Fruit fly (Drosophila melanogaster) whole organism, embryonic: Measurements from ENCODE around the gene Actn3.

Experiments
- Atf-2 ChIP-seq: fragments of 200-800 bp; sonication (Bioruptor generic); optimal IDR thresholded peaks from 2 replicates; lab custom pipeline; 2016; ENCODE audit warnings: missing biosample characterization, missing genetic modification characterization
- Atf3 ChIP-seq: fragments of 200-800 bp; sonication (Bioruptor generic); optimal IDR thresholded peaks from 3 replicates; lab custom pipeline; 2016; ENCODE audit warnings: missing biosample characterization, missing genetic modification characterization
- Atf6 ChIP-seq: fragments of 200-800 bp; sonication (Bioruptor generic); IDR thresholded peaks from 2 replicates; pipeline ENCODE4 v1.3.6; 2022; ENCODE audit warnings: missing biosample characterization, missing genetic modification characterization
- CG10147 ChIP-seq: fragments of 200-800 bp; sonication (Bioruptor generic); optimal IDR thresholded peaks from 2 replicates; lab custom pipeline; 2019; ENCODE audit warnings: missing biosample characterization, mild to moderate bottlenecking, missing genetic modification characterization, moderate library complexity
- CG10321 ChIP-seq: fragments of 200-800 bp; sonication (Bioruptor generic); IDR thresholded peaks from 2 replicates; pipeline ENCODE4 v1.3.6; 2022; ENCODE audit warnings: missing biosample characterization, missing genetic modification characterization
- CG11247 ChIP-seq: fragments of 200-800 bp; sonication (Bioruptor generic); IDR thresholded peaks from 2 replicates; pipeline ENCODE4 v1.3.6; 2022; ENCODE audit warnings: missing biosample characterization, missing genetic modification characterization
- CG12744 ChIP-seq: fragments of 200-800 bp; sonication (Bioruptor generic); optimal IDR thresholded peaks from 2 replicates; lab custom pipeline; 2016; ENCODE audit warnings: missing biosample characterization, missing genetic modification characterization
- CG17912 ChIP-seq: fragments of 200-800 bp; sonication (Bioruptor generic); optimal IDR thresholded peaks from 2 replicates; lab custom pipeline; 2018; ENCODE audit warnings: missing biosample characterization, mild to moderate bottlenecking, missing genetic modification characterization
- CG18262 ChIP-seq: fragments of 200-800 bp; optimal IDR thresholded peaks from 3 replicates; lab custom pipeline; 2019; ENCODE audit warnings: missing biosample characterization, mild to moderate bottlenecking, missing genetic modification characterization, moderate library complexity
- CG2712 ChIP-seq: fragments of 200-800 bp; optimal IDR thresholded peaks from 3 replicates; lab custom pipeline; 2019; ENCODE audit warnings: missing biosample characterization, mild to moderate bottlenecking, missing genetic modification characterization, moderate library complexity
- CG32767 ChIP-seq: fragments of 200-800 bp; sonication (Bioruptor generic); IDR thresholded peaks from 2 replicates; pipeline ENCODE4 v1.3.6; 2022; ENCODE audit warnings: missing biosample characterization, missing genetic modification characterization
- CG3281 ChIP-seq: fragments of 200-800 bp; sonication (Bioruptor generic); optimal IDR thresholded peaks from 3 replicates; lab custom pipeline; 2017; ENCODE audit warnings: missing biosample characterization, mild to moderate bottlenecking, missing genetic modification characterization
- CG33557 ChIP-seq: fragments of 200-800 bp; sonication (Bioruptor generic); optimal IDR thresholded peaks from 2 replicates; lab custom pipeline; 2019; ENCODE audit warnings: missing biosample characterization, mild to moderate bottlenecking, missing genetic modification characterization, moderate library complexity
- CG3726 ChIP-seq: fragments of 200-800 bp; sonication (Bioruptor generic); IDR thresholded peaks from 3 replicates; pipeline ENCODE4, ENCODE4 v1.3.6; 2022; ENCODE audit warnings: missing biosample characterization, missing genetic modification characterization
- CG3847 ChIP-seq: fragments of 200-800 bp; sonication (Bioruptor generic); IDR thresholded peaks from 2 replicates; pipeline ENCODE4 v1.3.6; 2022; ENCODE audit warnings: missing biosample characterization, missing genetic modification characterization
- CG42726 ChIP-seq: fragments of 200-800 bp; sonication (Bioruptor generic); IDR thresholded peaks from 2 replicates; pipeline ENCODE4 v1.3.6; 2022; ENCODE audit warnings: missing biosample characterization, missing genetic modification characterization; ENCODE audit not compliant: partially characterized antibody
- CG43689 ChIP-seq: fragments of 200-800 bp; sonication (Bioruptor generic); IDR thresholded peaks from 2 replicates; pipeline ENCODE4 v1.3.6; 2022; ENCODE audit warnings: missing biosample characterization, missing genetic modification characterization
- CG6654 ChIP-seq: fragments of 200-800 bp; sonication (Bioruptor generic); optimal IDR thresholded peaks from 2 replicates; lab custom pipeline; 2017; ENCODE audit warnings: missing biosample characterization, mild to moderate bottlenecking, missing genetic modification characterization
- CG8944 ChIP-seq: fragments of 200-800 bp; sonication (Bioruptor generic); optimal IDR thresholded peaks from 3 replicates; lab custom pipeline; 2016; ENCODE audit warnings: missing biosample characterization, missing genetic modification characterization
- CG9437 ChIP-seq: fragments of 200-800 bp; sonication (Bioruptor generic); optimal IDR thresholded peaks from 2 replicates; lab custom pipeline; 2018; ENCODE audit warnings: missing biosample characterization, mild to moderate bottlenecking, missing genetic modification characterization
- CG9817 ChIP-seq: fragments of 200-800 bp; sonication (Bioruptor generic); optimal IDR thresholded peaks from 2 replicates; lab custom pipeline; 2018; ENCODE audit warnings: missing biosample characterization, mild to moderate bottlenecking, missing genetic modification characterization, moderate library complexity
- CG9932 ChIP-seq: fragments of 200-800 bp; sonication (Bioruptor generic); IDR thresholded peaks from 2 replicates; pipeline ENCODE4 v1.3.6; 2022; ENCODE audit warnings: missing biosample characterization, missing genetic modification characterization
- Dip2 ChIP-seq: fragments of 200-800 bp; sonication (Bioruptor generic); IDR thresholded peaks from 2 replicates; pipeline ENCODE4 v1.3.6; 2022; ENCODE audit warnings: missing biosample characterization, missing genetic modification characterization
- Dref ChIP-seq: fragments of 200-800 bp; sonication (Bioruptor generic); IDR thresholded peaks from 2 replicates; pipeline ENCODE4 v1.3.6; 2022; ENCODE audit warnings: missing biosample characterization, missing genetic modification characterization
- E2f2 ChIP-seq: fragments of 200-800 bp; sonication (Bioruptor generic); IDR thresholded peaks from 2 replicates; pipeline ENCODE4 v1.3.6; 2022; ENCODE audit warnings: missing biosample characterization, missing genetic modification characterization
- ERR ChIP-seq: fragments of 200-800 bp; sonication (Bioruptor generic); optimal IDR thresholded peaks from 2 replicates; lab custom pipeline; 2016; ENCODE audit warnings: missing biosample characterization, missing genetic modification characterization
- H15 ChIP-seq: fragments of 200-800 bp; sonication (Bioruptor generic); IDR thresholded peaks from 3 replicates; pipeline ENCODE4 v1.3.6; 2022; ENCODE audit warnings: missing biosample characterization, missing genetic modification characterization
- HmgZ ChIP-seq: fragments of 200-800 bp; sonication (Bioruptor generic); optimal IDR thresholded peaks from 2 replicates; lab custom pipeline; 2018; ENCODE audit warnings: missing biosample characterization, mild to moderate bottlenecking, missing genetic modification characterization
- Hr39 ChIP-seq: fragments of >200 bp; optimal IDR thresholded peaks from 2 replicates; lab custom pipeline; 2017
- MBD-R2 ChIP-seq: fragments of 200-800 bp; sonication (Bioruptor generic); IDR thresholded peaks from 2 replicates; pipeline ENCODE4 v1.3.6; 2022; ENCODE audit warnings: missing biosample characterization, missing genetic modification characterization
- MESR4 ChIP-seq: fragments of 200-800 bp; sonication (Bioruptor generic); optimal IDR thresholded peaks from 2 replicates; lab custom pipeline; 2018; ENCODE audit warnings: missing biosample characterization, mild to moderate bottlenecking, missing genetic modification characterization, moderate library complexity
- Mes4 ChIP-seq: fragments of 200-800 bp; sonication (Bioruptor generic); optimal IDR thresholded peaks from 2 replicates; lab custom pipeline; 2016; ENCODE audit warnings: missing biosample characterization, missing genetic modification characterization
- Optix ChIP-seq: fragments of 200-800 bp; sonication (Bioruptor generic); IDR thresholded peaks from 3 replicates; pipeline ENCODE4 v1.3.6; 2022; ENCODE audit warnings: missing biosample characterization, missing genetic modification characterization
- Ptx1 ChIP-seq: fragments of 200-800 bp; sonication (Bioruptor generic); IDR thresholded peaks from 2 replicates; pipeline ENCODE4 v1.3.6; 2022; ENCODE audit warnings: missing biosample characterization, missing genetic modification characterization
- Sin3A ChIP-seq: fragments of >200 bp; optimal IDR thresholded peaks from 2 replicates; lab custom pipeline; 2018
- TFAM ChIP-seq: fragments of 200-800 bp; sonication (Bioruptor generic); optimal IDR thresholded peaks from 2 replicates; lab custom pipeline; 2017; ENCODE audit warnings: missing biosample characterization, missing genetic modification characterization, inconsistent platforms
- Usf ChIP-seq: fragments of 200-800 bp; sonication (Bioruptor generic); optimal IDR thresholded peaks from 2 replicates; lab custom pipeline; 2017; ENCODE audit warnings: missing genotype, missing biosample characterization, missing genetic modification characterization
- az2 ChIP-seq: fragments of 200-800 bp; sonication (Bioruptor generic); optimal IDR thresholded peaks from 3 replicates; lab custom pipeline; 2016; ENCODE audit warnings: missing biosample characterization, missing genetic modification characterization
- bab2 ChIP-seq: fragments of 200-800 bp; sonication (Bioruptor generic); optimal IDR thresholded peaks from 2 replicates; lab custom pipeline; 2016; ENCODE audit warnings: missing biosample characterization, missing genetic modification characterization
- bcd ChIP-seq: fragments of 200-800 bp; sonication (Bioruptor generic); optimal IDR thresholded peaks from 2 replicates; lab custom pipeline; 2017; ENCODE audit warnings: missing biosample characterization, mild to moderate bottlenecking, missing genetic modification characterization
- eyg ChIP-seq: fragments of 200-800 bp; sonication (Bioruptor generic); optimal IDR thresholded peaks from 3 replicates; lab custom pipeline; 2016; ENCODE audit warnings: missing biosample characterization, missing genetic modification characterization
- fu2 ChIP-seq: fragments of 200-800 bp; sonication (Bioruptor generic); optimal IDR thresholded peaks from 2 replicates; lab custom pipeline; 2016; ENCODE audit warnings: missing biosample characterization, missing genetic modification characterization
- gcm2 ChIP-seq: fragments of 200-800 bp; sonication (Bioruptor generic); optimal IDR thresholded peaks from 2 replicates; lab custom pipeline; 2016; ENCODE audit warnings: missing biosample characterization, missing genetic modification characterization
- gem ChIP-seq: fragments of 200-800 bp; sonication (Bioruptor generic); optimal IDR thresholded peaks from 2 replicates; lab custom pipeline; 2019; ENCODE audit warnings: missing biosample characterization, mild to moderate bottlenecking, missing genetic modification characterization, moderate library complexity
- gfzf ChIP-seq: fragments of 200-800 bp; sonication (Bioruptor generic); optimal IDR thresholded peaks from 2 replicates; lab custom pipeline; 2016; ENCODE audit warnings: missing biosample characterization, mild to moderate bottlenecking, missing genetic modification characterization, moderate library complexity
- pb ChIP-seq: fragments of 200-800 bp; sonication (Bioruptor generic); optimal IDR thresholded peaks from 3 replicates; lab custom pipeline; 2016; ENCODE audit warnings: missing biosample characterization, missing genetic modification characterization
- pho ChIP-seq: fragments of 200-800 bp; sonication (Bioruptor generic); optimal IDR thresholded peaks from 2 replicates; lab custom pipeline; 2016; ENCODE audit warnings: missing biosample characterization, missing genetic modification characterization
- run ChIP-seq: fragments of 200-800 bp; sonication (Bioruptor generic); optimal IDR thresholded peaks from 3 replicates; lab custom pipeline; 2018; ENCODE audit warnings: missing biosample characterization, mild to moderate bottlenecking, missing genetic modification characterization
- seq ChIP-seq: fragments of 200-800 bp; sonication (Bioruptor generic); IDR thresholded peaks from 2 replicates; pipeline ENCODE4 v1.3.6; 2022; ENCODE audit warnings: missing biosample characterization, missing genetic modification characterization
- ttk ChIP-seq: fragments of 200-800 bp; sonication (Bioruptor generic); IDR thresholded peaks from 2 replicates; pipeline ENCODE4 v2.1.2; 2022; ENCODE audit warnings: missing biosample characterization, missing genetic modification characterization
- unpg ChIP-seq: fragments of 200-800 bp; sonication (Bioruptor generic); optimal IDR thresholded peaks from 3 replicates; lab custom pipeline; 2018; ENCODE audit warnings: missing biosample characterization, mild to moderate bottlenecking, missing genetic modification characterization, moderate library complexity
- wek ChIP-seq: fragments of 200-800 bp; sonication (Bioruptor generic); optimal IDR thresholded peaks from 3 replicates; lab custom pipeline; 2018; ENCODE audit warnings: missing biosample characterization, mild to moderate bottlenecking, missing genetic modification characterization, moderate library complexity
- zfh1 ChIP-seq: fragments of 200-800 bp; sonication (Bioruptor generic); IDR thresholded peaks from 3 replicates; pipeline ENCODE4 v1.3.6; 2022; ENCODE audit warnings: missing biosample characterization, missing genetic modification characterization
- zfh2 ChIP-seq: fragments of 200-800 bp; sonication (Bioruptor generic); optimal IDR thresholded peaks from 2 replicates; lab custom pipeline; 2016; ENCODE audit warnings: missing biosample characterization, missing genetic modification characterization

Actn3 gene

DNA sequence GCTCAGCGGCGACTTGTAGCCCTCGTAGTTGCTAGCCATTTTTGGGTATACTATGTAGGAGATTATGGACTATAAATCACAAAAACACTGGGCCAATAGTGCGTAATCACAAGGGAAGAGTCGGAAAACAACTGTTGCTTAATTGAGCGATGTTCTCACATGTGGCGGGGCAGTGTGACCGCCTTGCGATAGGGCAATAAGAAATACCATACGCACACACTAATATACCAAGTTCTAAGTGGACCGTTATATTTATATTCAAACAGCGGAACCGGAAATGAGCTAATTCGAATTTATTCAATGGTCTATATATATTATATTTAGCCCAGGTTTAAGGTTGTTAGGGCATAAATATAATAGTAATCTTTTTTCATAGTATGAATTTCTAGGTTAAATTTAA lies 43.4 kb upstream of the Actn3 start, which contains the start of gene Adsl (continued):
- TF ChIP-seq Usf (GFP tag; lab: Kevin White, UChicago) = no peak
- TF ChIP-seq Ptx1 (GFP tag; lab: Robert Waterston, UW) = no peak
- no peak for TF ChIP-seq CG3847
- TF ChIP-seq CG10321 (GFP tag; lab: Robert Waterston, UW) = peak; percentile 37; the same call in 1 of the 2 replicates
- no peak for TF ChIP-seq CG9932 (GFP tag; lab: Robert Waterston, UW)
- TF ChIP-seq zfh2 (GFP tag; lab: Kevin White, UChicago) = no peak
- peak; percentile 32 for TF ChIP-seq az2
- no peak for TF ChIP-seq ERR (GFP tag; lab: Kevin White, UChicago)
- TF ChIP-seq Dip2 (GFP tag; lab: Robert Waterston, UW) = no peak
- no peak for TF ChIP-seq CG12744 (GFP tag; lab: Kevin White, UChicago)
- no peak for TF ChIP-seq fu2 (GFP tag; lab: Kevin White, UChicago)
- no peak for TF ChIP-seq Optix (GFP tag; lab: Robert Waterston, UW)
- TF ChIP-seq CG32767 (GFP tag; lab: Robert Waterston, UW) = peak; percentile 35; the same call in 1 of the 2 replicates
- no peak for TF ChIP-seq CG8944 (GFP tag; lab: Kevin White, UChicago)
- no peak for TF ChIP-seq unpg (GFP tag; lab: Kevin White, UChicago)
- no peak for TF ChIP-seq run (tag; lab: Kevin White, UChicago)
- TF ChIP-seq CG3281 (GFP tag; lab: Kevin White, UChicago) = peak; percentile 83
- peak; percentile 71 for TF ChIP-seq MBD-R2 (GFP tag; lab: Robert Waterston, UW)
- no peak for TF ChIP-seq CG42726 (GFP tag; lab: Robert Waterston, UW)
- peak; percentile 50 for TF ChIP-seq CG17912
- TF ChIP-seq CG33557 (GFP tag; lab: Kevin White, UChicago) = peak; percentile 75
- TF ChIP-seq gem (tag; lab: Kevin White, UChicago) = no peak
- peak; percentile 65 for TF ChIP-seq CG9437
- no peak for TF ChIP-seq CG10147 (GFP tag; lab: Kevin White, UChicago)
- TF ChIP-seq seq = no peak; the same call in 1 of the 2 replicates
- peak; percentile 58 for TF ChIP-seq CG9817 (tag; lab: Kevin White, UChicago)
- no peak for TF ChIP-seq Sin3A (lab: Kevin White, UChicago)
- TF ChIP-seq MESR4 (GFP tag; lab: Kevin White, UChicago) = peak; percentile 78
- no peak for TF ChIP-seq CG3726 (GFP tag; lab: Robert Waterston, UW)
- peak; percentile 75 for TF ChIP-seq bcd
- TF ChIP-seq CG43689 (GFP tag; lab: Robert Waterston, UW) = no peak
- no peak for TF ChIP-seq Atf-2 (GFP tag; lab: Kevin White, UChicago)
- TF ChIP-seq eyg (GFP tag; lab: Kevin White, UChicago) = peak; percentile 3
- no peak for TF ChIP-seq Atf3 (GFP tag; lab: Kevin White, UChicago)
- TF ChIP-seq ttk = no peak
- TF ChIP-seq wek = peak; percentile 76
- TF ChIP-seq TFAM (GFP tag; lab: Kevin White, UChicago) = no peak
- TF ChIP-seq bab2 = no peak
- no peak for TF ChIP-seq CG11247 (GFP tag; lab: Robert Waterston, UW)
- peak; percentile 72 for TF ChIP-seq zfh1 (GFP tag; lab: Robert Waterston, UW)
- peak; percentile 11 for TF ChIP-seq pb (GFP tag; lab: Kevin White, UChicago)
- TF ChIP-seq CG2712 = no peak
- TF ChIP-seq Hr39 (lab: Kevin White, UChicago) = no peak
- TF ChIP-seq Dref (GFP tag; lab: Robert Waterston, UW) = no peak
- peak; percentile 45 for TF ChIP-seq Mes4 (GFP tag; lab: Kevin White, UChicago)
- peak; percentile 37 for TF ChIP-seq HmgZ (tag; lab: Kevin White, UChicago)
- peak; percentile 78 for TF ChIP-seq gfzf (GFP tag; lab: Kevin White, UChicago)
- peak; percentile 7 for TF ChIP-seq CG6654 (GFP tag; lab: Kevin White, UChicago)
- TF ChIP-seq Atf6 (GFP tag; lab: Robert Waterston, UW) = no peak
- peak; percentile 41 for TF ChIP-seq gcm2 (GFP tag; lab: Kevin White, UChicago)
- TF ChIP-seq pho (GFP tag; lab: Kevin White, UChicago) = no peak
- TF ChIP-seq E2f2 (GFP tag; lab: Robert Waterston, UW) = peak; percentile 68
- TF ChIP-seq CG18262 (tag; lab: Kevin White, UChicago) = no peak
- no peak for TF ChIP-seq H15 (GFP tag; lab: Robert Waterston, UW)
